Fruit fly (Drosophila melanogaster): ENCODE measurements around the gene zuc.

dm6 chr2L:11965610-11966594, 23.8 kb downstream of the zuc start:
- TF ChIP-seq usp (GFP tag; optimal IDR thresholded peaks at IDR 0.05), result no peak
- TF ChIP-seq Dll (optimal IDR thresholded peaks at IDR 0.05), result no peak
- no peak for TF ChIP-seq psq (optimal IDR thresholded peaks at IDR 0.05)
- no peak for TF ChIP-seq EcR (GFP tag; optimal IDR thresholded peaks at IDR 0.05)
- TF ChIP-seq pan (optimal IDR thresholded peaks at IDR 0.05), result no peak
